Worm (Caenorhabditis elegans) whole organism, L2 larva: ENCODE data around the gene aagr-1.

Experiments used
- elt-1 ChIP-seq: fragments of 150-350 bp; optimal IDR thresholded peaks from 2 replicates; lab custom pipeline; 2014; ENCODE audit warnings: missing biosample characterization, missing genetic modification characterization
- mdl-1 ChIP-seq, 2 experiments: fragments of 150-350 bp in 1 of 2; sonication (generic microtip) in 1 of 2; optimal IDR thresholded peaks; 2 replicates each; lab custom pipeline; 2017; ENCODE audit warnings: missing biosample characterization in 2 of 2, missing genetic modification characterization in 2 of 2
- nhr-23 ChIP-seq: fragments of 150-350 bp; optimal IDR thresholded peaks from 2 replicates; lab custom pipeline; 2014; ENCODE audit warnings: missing biosample characterization, missing genetic modification reagents, missing genetic modification characterization
- nhr-6 ChIP-seq: fragments of 150-350 bp; optimal IDR thresholded peaks from 2 replicates; lab custom pipeline; 2014; ENCODE audit warnings: missing biosample characterization, missing genetic modification characterization
- nhr-77 ChIP-seq: fragments of 150-350 bp; optimal IDR thresholded peaks from 2 replicates; lab custom pipeline; 2014; ENCODE audit warnings: missing biosample characterization, missing genetic modification characterization
- snpc-4 ChIP-seq: fragments of 150-350 bp; optimal IDR thresholded peaks from 2 replicates; lab custom pipeline; 2014; ENCODE audit warnings: missing biosample characterization, missing genetic modification characterization

DNA sequence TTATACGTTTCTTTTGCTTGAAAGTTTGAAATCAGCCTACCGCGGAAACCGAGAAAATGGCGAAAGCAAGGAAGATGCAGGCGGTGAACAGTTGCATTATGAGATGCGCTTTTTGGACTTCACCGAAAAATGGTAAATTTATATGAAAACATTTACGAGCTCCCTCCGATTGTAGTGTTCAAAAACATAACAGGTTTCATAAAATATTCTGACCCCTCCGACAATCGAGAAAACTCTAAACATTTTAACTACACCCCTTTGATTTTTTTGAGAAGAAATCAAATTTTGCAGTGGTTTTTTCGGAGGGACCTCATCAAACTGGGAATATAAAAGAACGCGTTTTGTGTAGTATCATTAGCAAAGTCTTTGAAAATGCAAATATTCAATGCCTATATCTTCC lies 19.3 kb upstream of the aagr-1 start, which contains the start of the genes F17E9.18 and F17E9.15:
- TF ChIP-seq mdl-1 (tag; optimal IDR thresholded peaks at IDR 0.05; lab: Kevin White, UChicago) (no peak), nhr-23 (tag; lab: Kevin White, UChicago) (no peak), nhr-6 (tag; lab: Kevin White, UChicago) (no peak), snpc-4 (no peak), nhr-77 (tag; lab: Kevin White, UChicago) (no peak), elt-1 (tag; lab: Kevin White, UChicago) (no peak)
